Worm (Caenorhabditis elegans): Measurements from ENCODE around the gene C53A5.2.

DNA sequence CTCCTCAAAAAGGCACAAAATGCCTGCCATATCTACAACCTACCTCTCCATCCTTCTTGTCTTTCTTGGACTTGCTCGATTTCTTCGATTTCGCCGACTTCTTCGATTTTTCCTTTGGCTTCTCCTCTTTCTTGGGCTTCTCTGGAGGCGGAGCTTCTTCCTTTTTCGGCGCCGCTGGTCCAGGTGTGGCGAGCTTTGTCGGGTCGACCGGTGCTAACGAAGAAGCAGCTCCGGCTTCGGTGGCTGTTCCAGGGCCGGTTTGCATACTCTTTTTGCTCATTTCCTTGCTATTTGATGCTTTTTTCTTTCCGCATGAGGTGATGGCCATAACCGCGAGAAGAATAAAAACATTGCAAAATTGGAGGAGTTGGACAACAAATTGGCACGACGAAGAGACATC, 42.5 kb downstream of the C53A5.2 start:
- no peak for TF ChIP-seq efl-1 (GFP tag; optimal IDR thresholded peaks at IDR 0.05)
- no peak for TF ChIP-seq ama-1 (optimal IDR thresholded peaks at IDR 0.05)
- no peak for TF ChIP-seq ama-1 (GFP tag; optimal IDR thresholded peaks at IDR 0.05)
- no peak for TF ChIP-seq nhr-27 (tag; optimal IDR thresholded peaks at IDR 0.05)
- no peak for TF ChIP-seq unc-130 (GFP tag; optimal IDR thresholded peaks at IDR 0.05)
- TF ChIP-seq F52B5.7 (tag; optimal IDR thresholded peaks at IDR 0.05): no peak
- TF ChIP-seq madf-3 (GFP tag; IDR thresholded peaks at IDR 0.05): no peak
- TF ChIP-seq ztf-3 (GFP tag; optimal IDR thresholded peaks at IDR 0.05): no peak
- TF ChIP-seq Y67H2A.10 (GFP tag; conservative IDR thresholded peaks at IDR 0.05): no peak
- TF ChIP-seq madf-6 (GFP tag; IDR thresholded peaks at IDR 0.05): no peak
- no peak for TF ChIP-seq cebp-1 (GFP tag; IDR thresholded peaks at IDR 0.05)
- no peak for TF ChIP-seq cebp-1 (tag; optimal IDR thresholded peaks at IDR 0.05)
- no peak for TF ChIP-seq nhr-120 (GFP tag; IDR thresholded peaks at IDR 0.05)
- no peak for TF ChIP-seq ztf-25 (GFP tag; IDR thresholded peaks at IDR 0.05)
- TF ChIP-seq hmg-20 (GFP tag; IDR thresholded peaks at IDR 0.05): no peak
- no peak for TF ChIP-seq sea-2 (GFP tag; IDR thresholded peaks at IDR 0.05)

Measured in whole organism, young adult.